Fruit fly (Drosophila melanogaster) whole organism, embryonic: ENCODE measurements around the gene Nepl14.

Source experiments
- BEAF-32 ChIP-seq: fragments of 200-800 bp; sonication (Bioruptor generic); optimal IDR thresholded peaks from 3 replicates; lab custom pipeline; 2017; ENCODE audit warnings: missing biosample characterization, missing genetic modification characterization, mild to moderate bottlenecking, moderate library complexity, missing genetic modification reagents
- CG10366 ChIP-seq: fragments of 200-800 bp; sonication (Bioruptor generic); IDR thresholded peaks from 2 replicates; pipeline ENCODE4 v1.3.6; 2022; ENCODE audit warnings: missing biosample characterization, missing genetic modification characterization
- CG11723 ChIP-seq: fragments of 200-800 bp; sonication (Bioruptor generic); optimal IDR thresholded peaks from 2 replicates; lab custom pipeline; 2017; ENCODE audit warnings: missing biosample characterization, mild to moderate bottlenecking, missing genetic modification characterization
- CG12104 ChIP-seq: fragments of 200-800 bp; sonication (Bioruptor generic); optimal IDR thresholded peaks from 3 replicates; lab custom pipeline; 2016; ENCODE audit warnings: missing biosample characterization, missing genetic modification characterization
- CG13894 ChIP-seq: fragments of 200-800 bp; sonication (Bioruptor generic); optimal IDR thresholded peaks from 3 replicates; lab custom pipeline; 2018; ENCODE audit warnings: missing biosample characterization, mild to moderate bottlenecking, missing genetic modification characterization, moderate library complexity
- CG16863 ChIP-seq: fragments of 200-800 bp; sonication (Bioruptor generic); optimal IDR thresholded peaks from 3 replicates; lab custom pipeline; 2016; ENCODE audit warnings: missing biosample characterization, missing genetic modification characterization
- CG31388 ChIP-seq: fragments of 200-800 bp; sonication (Bioruptor generic); optimal IDR thresholded peaks from 2 replicates; lab custom pipeline; 2016; ENCODE audit warnings: missing biosample characterization, missing genetic modification characterization
- CG32767 ChIP-seq: fragments of 200-800 bp; sonication (Bioruptor generic); IDR thresholded peaks from 2 replicates; pipeline ENCODE4 v1.3.6; 2022; ENCODE audit warnings: missing biosample characterization, missing genetic modification characterization
- CG42726 ChIP-seq: fragments of 200-800 bp; sonication (Bioruptor generic); IDR thresholded peaks from 2 replicates; pipeline ENCODE4 v1.3.6; 2022; ENCODE audit warnings: missing biosample characterization, missing genetic modification characterization; ENCODE audit not compliant: partially characterized antibody
- CG4617 ChIP-seq: fragments of 200-800 bp; sonication (Bioruptor generic); optimal IDR thresholded peaks from 3 replicates; lab custom pipeline; 2016; ENCODE audit warnings: missing biosample characterization, missing genetic modification characterization, borderline replicate concordance
- CG4730 ChIP-seq: fragments of 200-800 bp; sonication (Bioruptor generic); IDR thresholded peaks from 2 replicates; pipeline ENCODE4 v1.3.6; 2022; ENCODE audit warnings: missing biosample characterization, missing genetic modification characterization
- CG6175 ChIP-seq: fragments of 200-800 bp; sonication (Bioruptor generic); IDR thresholded peaks from 3 replicates; pipeline ENCODE4 v1.3.6; 2022; ENCODE audit warnings: missing biosample characterization, missing genetic modification characterization
- CG7928 ChIP-seq: fragments of 200-800 bp; sonication (Bioruptor generic); optimal IDR thresholded peaks from 2 replicates; lab custom pipeline; 2017; ENCODE audit warnings: missing biosample characterization, mild to moderate bottlenecking, missing genetic modification characterization
- CG7963 ChIP-seq: fragments of 200-800 bp; sonication (Bioruptor generic); IDR thresholded peaks from 3 replicates; pipeline ENCODE4 v1.3.6; 2022; ENCODE audit warnings: missing biosample characterization, missing genetic modification characterization; ENCODE audit not compliant: partially characterized antibody
- CG8924 ChIP-seq: fragments of 200-800 bp; optimal IDR thresholded peaks from 3 replicates; lab custom pipeline; 2019; ENCODE audit warnings: missing biosample characterization, mild to moderate bottlenecking, missing genetic modification characterization, moderate library complexity
- CG9437 ChIP-seq: fragments of 200-800 bp; sonication (Bioruptor generic); optimal IDR thresholded peaks from 2 replicates; lab custom pipeline; 2018; ENCODE audit warnings: missing biosample characterization, mild to moderate bottlenecking, missing genetic modification characterization
- Dll ChIP-seq: fragments of 200-800 bp; sonication (Bioruptor generic); IDR thresholded peaks from 4 replicates; pipeline ENCODE4 v1.3.6; 2022; ENCODE audit warnings: missing biosample characterization, missing genetic modification characterization; ENCODE audit not compliant: partially characterized antibody
- E2f1 ChIP-seq: fragments of 200-800 bp; sonication (Bioruptor generic); IDR thresholded peaks from 2 replicates; pipeline ENCODE4 v1.3.6; 2022; ENCODE audit warnings: missing biosample characterization, missing genetic modification characterization
- Gug ChIP-seq: fragments of 200-800 bp; sonication (Bioruptor generic); IDR thresholded peaks from 4 replicates; pipeline ENCODE4 v1.3.6; 2022; ENCODE audit warnings: missing biosample characterization, missing genetic modification characterization
- H2.0 ChIP-seq: fragments of 200-800 bp; sonication (Bioruptor generic); IDR thresholded peaks from 2 replicates; pipeline ENCODE4 v1.3.6; 2022; ENCODE audit warnings: missing biosample characterization, missing genetic modification characterization
- Hmx ChIP-seq: fragments of 200-800 bp; sonication (Bioruptor generic); optimal IDR thresholded peaks from 2 replicates; lab custom pipeline; 2016; ENCODE audit warnings: missing biosample characterization, missing genetic modification characterization
- Hr78 ChIP-seq, 2 experiments: fragments of 200-800 bp in 1 of 2; fragments of >200 bp in 1 of 2; sonication (Bioruptor generic) in 1 of 2; optimal IDR thresholded peaks; 2 replicates each; lab custom pipeline; 2017 to 2019; ENCODE audit warnings: missing biosample characterization in 2 of 2, missing genetic modification characterization in 2 of 2, mild to moderate bottlenecking in 1 of 2, moderate library complexity in 1 of 2
- Lhr ChIP-seq: fragments of 200-800 bp; sonication (Bioruptor generic); optimal IDR thresholded peaks from 3 replicates; lab custom pipeline; 2017; ENCODE audit warnings: mild to moderate bottlenecking, missing biosample characterization, missing genetic modification reagents, missing genetic modification characterization
- MTF-1 ChIP-seq: fragments of 200-800 bp; sonication (Bioruptor generic); optimal IDR thresholded peaks from 2 replicates; lab custom pipeline; 2018; ENCODE audit warnings: missing biosample characterization, mild to moderate bottlenecking, missing genetic modification characterization, borderline replicate concordance
- Mes4 ChIP-seq: fragments of 200-800 bp; sonication (Bioruptor generic); optimal IDR thresholded peaks from 2 replicates; lab custom pipeline; 2016; ENCODE audit warnings: missing biosample characterization, missing genetic modification characterization
- Nf-YB ChIP-seq: fragments of 200-800 bp; sonication (Bioruptor generic); optimal IDR thresholded peaks from 3 replicates; lab custom pipeline; 2019; ENCODE audit warnings: missing biosample characterization, mild to moderate bottlenecking, missing genetic modification characterization, moderate library complexity
- PHDP ChIP-seq: fragments of 200-800 bp; sonication (Bioruptor generic); optimal IDR thresholded peaks from 3 replicates; lab custom pipeline; 2018; ENCODE audit warnings: missing biosample characterization, mild to moderate bottlenecking, missing genetic modification characterization, moderate library complexity
- Spps ChIP-seq: fragments of 200-800 bp; sonication (Bioruptor generic); optimal IDR thresholded peaks from 2 replicates; lab custom pipeline; 2018; ENCODE audit warnings: missing biosample characterization, mild to moderate bottlenecking, missing genetic modification characterization
- Ssrp ChIP-seq: fragments of 200-800 bp; sonication (Bioruptor generic); optimal IDR thresholded peaks from 2 replicates; lab custom pipeline; 2018; ENCODE audit warnings: missing biosample characterization, mild to moderate bottlenecking, missing genetic modification characterization, moderate library complexity
- amos ChIP-seq: fragments of 200-800 bp; sonication (Bioruptor generic); IDR thresholded peaks from 2 replicates; pipeline ENCODE4 v1.3.6; 2022; ENCODE audit warnings: missing biosample characterization, missing genetic modification characterization; ENCODE audit not compliant: partially characterized antibody
- ash1 ChIP-seq: fragments of 200-800 bp; sonication (Bioruptor generic); optimal IDR thresholded peaks from 2 replicates; lab custom pipeline; 2018; ENCODE audit warnings: missing biosample characterization, mild to moderate bottlenecking, missing genetic modification characterization
- crc ChIP-seq: fragments of 200-800 bp; sonication (Bioruptor generic); optimal IDR thresholded peaks from 2 replicates; lab custom pipeline; 2016; ENCODE audit warnings: missing biosample characterization, missing genetic modification characterization
- croc ChIP-seq: fragments of 200-800 bp; sonication (Bioruptor generic); conservative IDR thresholded peaks from 3 replicates; pipeline ENCODE4 v1.3.6; 2022; ENCODE audit warnings: missing biosample characterization, missing genetic modification characterization
- dpn ChIP-seq, 2 experiments: fragments of 200-800 bp; sonication (Bioruptor generic); optimal IDR thresholded peaks; 3 replicates each; lab custom pipeline; 2016; ENCODE audit warnings: missing biosample characterization in 2 of 2, missing genetic modification characterization in 2 of 2
- emc ChIP-seq: fragments of 200-800 bp; sonication (Bioruptor generic); optimal IDR thresholded peaks from 2 replicates; lab custom pipeline; 2016; ENCODE audit warnings: missing biosample characterization, missing genetic modification characterization
- ftz-f1 ChIP-seq: fragments of 200-800 bp; sonication (Bioruptor generic); optimal IDR thresholded peaks from 2 replicates; lab custom pipeline; 2016; ENCODE audit warnings: missing biosample characterization, missing genetic modification characterization
- gcm2 ChIP-seq: fragments of 200-800 bp; sonication (Bioruptor generic); optimal IDR thresholded peaks from 2 replicates; lab custom pipeline; 2016; ENCODE audit warnings: missing biosample characterization, missing genetic modification characterization
- hkb ChIP-seq, 2 experiments: fragments of 200-800 bp in 1 of 2; fragments of >200 bp in 1 of 2; sonication (Bioruptor generic) in 1 of 2; IDR thresholded peaks in 1 of 2; optimal IDR thresholded peaks in 1 of 2; 2 replicates each; pipeline versions ENCODE4 v1.3.6 to Lab custom; 2017 to 2022; ENCODE audit warnings: missing biosample characterization in 1 of 2, missing genetic modification characterization in 1 of 2
- lilli ChIP-seq: fragments of 200-800 bp; sonication (Bioruptor generic); optimal IDR thresholded peaks from 3 replicates; lab custom pipeline; 2016; ENCODE audit warnings: missing biosample characterization, missing genetic modification characterization
- mam ChIP-seq: fragments of 200-800 bp; sonication (Bioruptor generic); optimal IDR thresholded peaks from 3 replicates; lab custom pipeline; 2016; ENCODE audit warnings: missing biosample characterization, missing genetic modification characterization
- pum ChIP-seq: fragments of 200-800 bp; sonication (Bioruptor generic); optimal IDR thresholded peaks from 2 replicates; lab custom pipeline; 2016; ENCODE audit warnings: missing biosample characterization, missing genetic modification characterization
- pzg ChIP-seq: fragments of 200-800 bp; sonication (Bioruptor generic); optimal IDR thresholded peaks from 3 replicates; lab custom pipeline; 2018; ENCODE audit warnings: missing biosample characterization, mild to moderate bottlenecking, missing genetic modification characterization, moderate library complexity
- row ChIP-seq: fragments of 200-800 bp; sonication (Bioruptor generic); IDR thresholded peaks from 3 replicates; pipeline ENCODE4 v1.3.6; 2022; ENCODE audit warnings: missing biosample characterization, missing genetic modification characterization
- seq ChIP-seq: fragments of 200-800 bp; sonication (Bioruptor generic); IDR thresholded peaks from 2 replicates; pipeline ENCODE4 v1.3.6; 2022; ENCODE audit warnings: missing biosample characterization, missing genetic modification characterization
- sim ChIP-seq: fragments of 200-800 bp; sonication (Bioruptor generic); IDR thresholded peaks from 2 replicates; pipeline ENCODE4 v1.3.6; 2022; ENCODE audit warnings: missing biosample characterization, missing genetic modification characterization
- ssp ChIP-seq: fragments of 200-800 bp; sonication (Bioruptor generic); IDR thresholded peaks from 2 replicates; pipeline ENCODE4 v1.3.6; 2022; ENCODE audit warnings: missing biosample characterization, missing genetic modification characterization
- unpg ChIP-seq: fragments of 200-800 bp; sonication (Bioruptor generic); optimal IDR thresholded peaks from 3 replicates; lab custom pipeline; 2018; ENCODE audit warnings: missing biosample characterization, mild to moderate bottlenecking, missing genetic modification characterization, moderate library complexity
- yki ChIP-seq: fragments of >200 bp; optimal IDR thresholded peaks from 3 replicates; lab custom pipeline; 2018

Gene Nepl14

dm6 chr3R:22724149-22724973 is 39.1 kb downstream of the Nepl14 start, which contains the start of gene Irp-1A (continued):
- TF ChIP-seq Dll (peak; percentile 87), emc (GFP tag; lab: Kevin White, UChicago) (no peak), dpn (GFP tag; optimal IDR thresholded peaks at IDR 0.05; lab: Kevin White, UChicago) (peak; percentile 51 to 69), CG7928 (peak; percentile 12), ash1 (GFP tag; lab: Kevin White, UChicago) (no peak), CG31388 (GFP tag; lab: Kevin White, UChicago) (peak; percentile 31), seq (no peak), pzg (GFP tag; lab: Kevin White, UChicago) (peak; percentile 59), Gug (GFP tag; lab: Robert Waterston, UW) (peak; percentile 41; the same call in 1 of the 4 replicates), yki (lab: Kevin White, UChicago) (no peak), Spps (tag; lab: Kevin White, UChicago) (peak; percentile 62), CG11723 (GFP tag; lab: Kevin White, UChicago) (no peak), CG10366 (GFP tag; lab: Robert Waterston, UW) (peak; percentile 65), CG4730 (GFP tag; lab: Robert Waterston, UW) (peak; percentile 70), CG8924 (peak; percentile 88), Hmx (GFP tag; lab: Kevin White, UChicago) (peak; percentile 7), CG16863 (GFP tag; lab: Kevin White, UChicago) (peak; percentile 22), H2.0 (GFP tag; lab: Robert Waterston, UW) (peak; percentile 67), E2f1 (GFP tag; lab: Robert Waterston, UW) (peak; percentile 84), CG13894 (tag; lab: Kevin White, UChicago) (peak; percentile 81), row (GFP tag; lab: Robert Waterston, UW) (peak; percentile 86), gcm2 (GFP tag; lab: Kevin White, UChicago) (peak; percentile 3), Ssrp (tag; lab: Kevin White, UChicago) (peak; percentile 66), CG42726 (peak; percentile 22; the same call in 1 of the 2 replicates), Mes4 (GFP tag; lab: Kevin White, UChicago) (no peak), BEAF-32 (GFP tag; lab: Kevin White, UChicago) (peak; percentile 83), Lhr (GFP tag; lab: Kevin White, UChicago) (peak; percentile 47), crc (GFP tag; lab: Kevin White, UChicago) (no peak), pum (GFP tag; lab: Kevin White, UChicago) (peak; percentile 7), unpg (GFP tag; lab: Kevin White, UChicago) (peak; percentile 85), CG9437 (GFP tag; lab: Kevin White, UChicago) (peak; percentile 68), CG7963 (GFP tag; lab: Robert Waterston, UW) (peak; percentile 65), sim (GFP tag; lab: Robert Waterston, UW) (peak; percentile 8; the same call in 1 of the 2 replicates), MTF-1 (GFP tag; lab: Kevin White, UChicago) (no peak), CG12104 (GFP tag; lab: Kevin White, UChicago) (peak; percentile 40), ftz-f1 (GFP tag; lab: Kevin White, UChicago) (no peak), CG32767 (GFP tag; lab: Robert Waterston, UW) (peak; percentile 43), Nf-YB (GFP tag; lab: Kevin White, UChicago) (peak; percentile 65), Hr78 (GFP tag; optimal IDR thresholded peaks at IDR 0.05; lab: Kevin White, UChicago) (peak in 1 of 2 experiments; percentile 23), ssp (GFP tag; lab: Robert Waterston, UW) (peak; percentile 42), PHDP (tag; lab: Kevin White, UChicago) (peak; percentile 90), hkb (optimal IDR thresholded peaks at IDR 0.05; lab: Kevin White, UChicago) (no peak), hkb (GFP tag; IDR thresholded peaks at IDR 0.05; lab: Robert Waterston, UW) (peak; percentile 77), amos (GFP tag; lab: Robert Waterston, UW) (peak; percentile 85), CG4617 (GFP tag; lab: Kevin White, UChicago) (peak; percentile 76), mam (GFP tag; lab: Kevin White, UChicago) (peak; percentile 58), CG6175 (GFP tag; lab: Robert Waterston, UW) (no peak), lilli (GFP tag; lab: Kevin White, UChicago) (peak; percentile 73), croc (GFP tag; lab: Robert Waterston, UW) (0 out of 3 replicates have a peak, but pooled peaks have one; percentile 39)
